Worm (Caenorhabditis elegans) whole organism, L1 larva: ENCODE measurements around the gene grd-7.

ENCODE experiments used
- aly-2 ChIP-seq: fragments of 150-350 bp; optimal IDR thresholded peaks from 2 replicates; lab custom pipeline; 2014; ENCODE audit warnings: missing biosample characterization, missing genetic modification characterization
- ama-1 ChIP-seq: fragments of 150-350 bp; optimal IDR thresholded peaks from 2 replicates; lab custom pipeline; 2014
- blmp-1 ChIP-seq: fragments of 150-350 bp; optimal IDR thresholded peaks from 2 replicates; lab custom pipeline; 2014; ENCODE audit warnings: missing biosample characterization, missing genetic modification characterization
- egl-27 ChIP-seq, 2 experiments: fragments of 150-350 bp in 1 of 2; sonication (generic microtip); optimal IDR thresholded peaks; 3 replicates each; lab custom pipeline; 2017 to 2018; ENCODE audit warnings: missing biosample characterization in 2 of 2, missing genetic modification characterization in 2 of 2, missing genetic modification reagents in 2 of 2
- grh-1 ChIP-seq: fragments of 200-800 bp; sonication (Bioruptor generic); IDR thresholded peaks from 2 replicates; pipeline ENCODE4 v1.3.6; 2022; ENCODE audit warnings: missing genetic modification reagents, missing genetic modification characterization, missing compliant biosample characterization
- jun-1 ChIP-seq: fragments of 150-350 bp; optimal IDR thresholded peaks from 2 replicates; lab custom pipeline; 2014; ENCODE audit warnings: missing biosample characterization, missing genetic modification reagents, missing genetic modification characterization
- lin-15B ChIP-seq: fragments of 150-350 bp; sonication (generic microtip); optimal IDR thresholded peaks from 3 replicates; lab custom pipeline; 2014; ENCODE audit warnings: missing biosample characterization, missing genetic modification characterization
- lir-3 ChIP-seq: sonication (generic microtip); optimal IDR thresholded peaks from 2 replicates; lab custom pipeline; 2016; ENCODE audit warnings: mild to moderate bottlenecking, missing genetic modification characterization, moderate library complexity, missing compliant biosample characterization; ENCODE audit not compliant: poor library complexity
- mep-1 ChIP-seq: fragments of 150-350 bp; optimal IDR thresholded peaks from 2 replicates; lab custom pipeline; 2014; ENCODE audit warnings: missing biosample characterization, missing genetic modification characterization
- nhr-19 ChIP-seq: fragments of 200-800 bp; sonication (Bioruptor generic); conservative IDR thresholded peaks from 2 replicates; pipeline ENCODE4 v1.3.6; 2022; ENCODE audit warnings: missing genetic modification characterization, missing compliant biosample characterization
- nhr-47 ChIP-seq: sonication (generic microtip); optimal IDR thresholded peaks from 2 replicates; lab custom pipeline; 2016; ENCODE audit warnings: mild to moderate bottlenecking, missing genetic modification characterization, moderate library complexity, missing compliant biosample characterization
- unc-130 ChIP-seq: fragments of 150-350 bp; optimal IDR thresholded peaks from 2 replicates; lab custom pipeline; 2017; ENCODE audit warnings: missing biosample characterization, missing genetic modification characterization, inconsistent platforms
- unc-86 ChIP-seq: sonication (generic microtip); optimal IDR thresholded peaks from 2 replicates; lab custom pipeline; 2016; ENCODE audit warnings: missing genetic modification characterization, missing compliant biosample characterization

ce11 chrX:7313236-7313635 lies 44.0 kb upstream of the grd-7 start:
- TF ChIP-seq lin-15B (tag; lab: Kevin White, UChicago) (no peak), unc-86 (no peak), lir-3 (tag; lab: Kevin White, UChicago) (no peak), blmp-1 (tag; lab: Kevin White, UChicago) (no peak), egl-27 (tag; optimal IDR thresholded peaks at IDR 0.05; lab: Kevin White, UChicago) (no peak), mep-1 (no peak), jun-1 (tag; lab: Kevin White, UChicago) (no peak), ama-1 (lab: Kevin White, UChicago) (no peak), nhr-47 (tag; lab: Kevin White, UChicago) (no peak), grh-1 (no peak), aly-2 (tag; lab: Kevin White, UChicago) (no peak), nhr-19 (GFP tag; lab: Robert Waterston, UW) (no peak), unc-130 (tag; lab: Kevin White, UChicago) (no peak)
